Fruit fly (Drosophila melanogaster): ENCODE measurements around the gene CG13887.

The CG13887 gene

DNA sequence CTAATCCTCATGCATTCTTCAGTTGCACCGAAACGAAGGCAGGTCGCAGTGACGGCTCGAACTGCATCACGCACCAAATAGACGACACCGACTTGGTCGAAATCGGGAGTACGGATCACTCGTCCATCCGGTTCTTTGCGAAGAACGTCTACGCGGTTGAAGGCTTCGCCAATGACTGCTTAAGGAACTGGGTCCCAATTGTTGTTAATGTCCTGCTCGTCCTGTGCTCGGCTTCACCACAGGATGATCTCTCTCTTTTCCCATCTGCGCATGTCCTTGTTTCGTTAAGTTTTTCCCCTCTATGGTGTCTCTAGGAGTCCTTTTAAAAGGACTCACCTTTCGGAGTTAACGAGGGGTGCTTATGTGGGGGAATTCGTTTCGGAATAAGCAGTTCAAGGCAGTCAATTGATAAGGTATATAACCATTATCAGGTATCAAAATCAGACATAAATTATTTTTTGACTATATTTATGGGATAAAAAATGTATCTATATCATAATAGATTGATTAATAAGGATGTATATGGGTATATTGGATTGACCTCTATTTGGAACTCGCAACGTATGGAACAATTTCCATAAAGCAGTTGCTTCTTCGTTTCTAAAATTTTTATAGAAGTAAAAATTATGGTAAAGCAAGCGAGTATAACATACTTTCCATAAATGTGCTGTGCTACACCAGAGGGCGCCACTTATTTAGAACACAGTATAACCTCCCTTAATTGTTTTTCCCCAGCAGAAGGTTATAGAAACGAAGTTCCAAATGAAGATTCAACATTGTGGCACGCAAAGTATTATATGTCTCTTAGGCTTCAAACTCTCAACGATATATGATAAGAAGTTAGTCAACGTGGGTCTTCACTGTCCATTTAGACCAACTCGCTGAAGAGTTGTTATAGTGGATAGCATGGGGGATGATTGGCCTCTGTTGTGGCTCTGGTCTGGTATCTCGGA lies 19.7 kb downstream of the CG13887 start, which contains the start of gene dpr20 (continued):
- TF ChIP-seq ac (GFP tag; optimal IDR thresholded peaks at IDR 0.05), result peak; percentile 7
- TF ChIP-seq HLH54F (GFP tag; optimal IDR thresholded peaks at IDR 0.05), result peak; percentile 73
- TF ChIP-seq CG17802 (tag; optimal IDR thresholded peaks at IDR 0.05), result peak; percentile 39
- no peak for TF ChIP-seq Gsc (GFP tag; IDR thresholded peaks at IDR 0.05)
- no peak for TF ChIP-seq Dref (GFP tag; IDR thresholded peaks at IDR 0.05)
- peak; percentile 3 for TF ChIP-seq CG33557 (GFP tag; optimal IDR thresholded peaks at IDR 0.05)
- peak; percentile 2 for TF ChIP-seq Vsx1 (GFP tag; optimal IDR thresholded peaks at IDR 0.05)
- TF ChIP-seq inv (GFP tag; IDR thresholded peaks at IDR 0.05; ENCODE audit: partially characterized antibody), result no peak
- TF ChIP-seq chinmo (GFP tag; IDR thresholded peaks at IDR 0.05; ENCODE audit: partially characterized antibody), result no peak
- peak; percentile 80 for TF ChIP-seq CG1603 (tag; optimal IDR thresholded peaks at IDR 0.05)
- peak in 1 of 2 experiments; percentile 61 for TF ChIP-seq insv (GFP tag; optimal IDR thresholded peaks at IDR 0.05)
- peak; percentile 65 for TF ChIP-seq HmgZ (tag; optimal IDR thresholded peaks at IDR 0.05)
- no peak for TF ChIP-seq CG14860 (GFP tag; IDR thresholded peaks at IDR 0.05; ENCODE audit: partially characterized antibody)
- no peak for TF ChIP-seq Lim3 (GFP tag; IDR thresholded peaks at IDR 0.05)
- TF ChIP-seq trem (tag; optimal IDR thresholded peaks at IDR 0.05), result no peak
- no peak for TF ChIP-seq sna (GFP tag; IDR thresholded peaks at IDR 0.05; ENCODE audit: partially characterized antibody)
- peak; percentile 28 for TF ChIP-seq twi (tag; optimal IDR thresholded peaks at IDR 0.05)
- peak; percentile 80 for TF ChIP-seq CG8765 (GFP tag; IDR thresholded peaks at IDR 0.05)
- TF ChIP-seq mld (GFP tag; IDR thresholded peaks at IDR 0.05; ENCODE audit: partially characterized antibody), result no peak
- peak; percentile 50 for TF ChIP-seq slp2 (GFP tag; optimal IDR thresholded peaks at IDR 0.05)
- peak; percentile 84 for TF ChIP-seq CG6272 (GFP tag; IDR thresholded peaks at IDR 0.05)
- TF ChIP-seq ham (GFP tag; IDR thresholded peaks at IDR 0.05), result no peak
- peak; percentile 85 for TF ChIP-seq CG11093 (GFP tag; IDR thresholded peaks at IDR 0.05)
- peak; percentile 69 for TF ChIP-seq ems (GFP tag; optimal IDR thresholded peaks at IDR 0.05)
- TF ChIP-seq CG4854 (GFP tag; optimal IDR thresholded peaks at IDR 0.05), result peak; percentile 36
- peak; percentile 76 for TF ChIP-seq onecut (GFP tag; IDR thresholded peaks at IDR 0.05)
- no peak for TF ChIP-seq Opbp (GFP tag; IDR thresholded peaks at IDR 0.05; ENCODE audit: partially characterized antibody)
- peak; percentile 46 for TF ChIP-seq exex (tag; optimal IDR thresholded peaks at IDR 0.05)
- TF ChIP-seq pzg (GFP tag; optimal IDR thresholded peaks at IDR 0.05), result peak; percentile 16
- no peak for TF ChIP-seq CG15479 (GFP tag; optimal IDR thresholded peaks at IDR 0.05)
- peak; percentile 28 for TF ChIP-seq CG1647 (GFP tag; optimal IDR thresholded peaks at IDR 0.05)
- TF ChIP-seq CG12391 (tag; optimal IDR thresholded peaks at IDR 0.05), result peak; percentile 72
- no peak for TF ChIP-seq abd-A (tag; optimal IDR thresholded peaks at IDR 0.05)
- TF ChIP-seq emc (GFP tag; optimal IDR thresholded peaks at IDR 0.05), result peak; percentile 66
- peak; percentile 17; the same call in 1 of the 2 replicates for TF ChIP-seq gt (GFP tag; IDR thresholded peaks at IDR 0.05)
- peak; percentile 32 for TF ChIP-seq Nf-YC (tag; optimal IDR thresholded peaks at IDR 0.05)
- TF ChIP-seq CG32767 (GFP tag; IDR thresholded peaks at IDR 0.05), result peak; percentile 79
- peak; percentile 80 for TF ChIP-seq CG9817 (tag; optimal IDR thresholded peaks at IDR 0.05)
- peak; percentile 89 for TF ChIP-seq CG14014 (GFP tag; IDR thresholded peaks at IDR 0.05)
- no peak for TF ChIP-seq Trl (optimal IDR thresholded peaks at IDR 0.05)
- TF ChIP-seq Trl (GFP tag; optimal IDR thresholded peaks at IDR 0.05), result peak; percentile 66
- TF ChIP-seq knrl (GFP tag; IDR thresholded peaks at IDR 0.05; ENCODE audit: partially characterized antibody), result no peak; the same call in 2 of the 3 replicates
- peak; percentile 60 for TF ChIP-seq mirr (GFP tag; optimal IDR thresholded peaks at IDR 0.05)
- TF ChIP-seq CG18262 (tag; optimal IDR thresholded peaks at IDR 0.05), result peak; percentile 49
- TF ChIP-seq br (optimal IDR thresholded peaks at IDR 0.05), result no peak
- TF ChIP-seq Mrtf (GFP tag; IDR thresholded peaks at IDR 0.05), result peak; percentile 83
- peak; percentile 41 for TF ChIP-seq CG10267 (tag; optimal IDR thresholded peaks at IDR 0.05)
- peak; percentile 76 for TF ChIP-seq CG4730 (GFP tag; IDR thresholded peaks at IDR 0.05)
- peak; percentile 86 for TF ChIP-seq ttk (GFP tag; IDR thresholded peaks at IDR 0.05)
